Fruit fly (Drosophila melanogaster): ENCODE measurements around the gene CG33947.

DNA sequence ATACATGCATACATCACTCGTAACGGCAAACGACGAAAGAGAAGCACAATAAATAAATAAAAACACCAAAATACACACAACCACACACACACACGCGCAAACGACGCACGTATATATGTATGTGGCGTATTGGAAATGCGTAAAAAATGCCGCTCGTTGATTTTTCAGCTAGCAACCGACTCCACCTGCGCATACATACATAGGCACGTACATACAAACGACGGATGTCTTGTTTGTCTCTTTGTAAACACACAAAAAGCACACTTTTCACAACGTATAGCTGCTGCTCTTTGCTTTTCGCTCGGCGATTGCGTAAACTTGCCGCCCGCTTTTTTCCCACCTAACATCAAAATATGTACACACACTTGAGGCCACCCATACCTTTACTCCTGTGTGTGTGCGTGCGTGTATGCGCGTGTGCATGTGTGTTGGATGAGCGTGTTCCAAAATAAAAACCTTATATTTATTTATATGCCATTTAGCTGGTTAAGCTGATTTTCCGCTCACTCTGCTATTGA is 23.7 kb downstream of the CG33947 start:
- TF ChIP-seq EcR (GFP tag; optimal IDR thresholded peaks at IDR 0.05) (no peak), usp (GFP tag; optimal IDR thresholded peaks at IDR 0.05) (no peak), CG8478 (optimal IDR thresholded peaks at IDR 0.05) (no peak), psq (optimal IDR thresholded peaks at IDR 0.05) (no peak), Dll (optimal IDR thresholded peaks at IDR 0.05) (no peak)
